Fruit fly (Drosophila melanogaster): ENCODE data around the gene RpL3.

The RpL3 gene

DNA sequence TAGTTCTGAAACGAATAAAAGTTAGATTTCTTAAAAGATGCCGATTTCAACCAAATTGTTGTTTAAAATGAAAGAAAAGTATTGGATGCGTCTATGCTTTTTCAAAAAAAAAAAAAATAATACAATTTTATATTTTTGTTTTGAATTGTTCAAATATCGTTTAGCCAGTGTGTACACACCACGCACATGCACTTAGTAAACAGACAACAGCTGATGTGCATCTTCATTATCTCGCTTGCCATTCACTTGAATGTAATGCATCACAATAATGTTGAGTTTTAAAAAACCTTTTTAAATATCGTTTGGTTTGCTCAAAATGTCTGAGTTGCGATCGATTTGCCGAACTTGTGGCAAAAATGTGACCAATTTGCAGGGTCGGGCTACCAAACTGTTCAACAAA is 14.3 kb downstream of the RpL3 start, which contains the start of gene CG31441 (continued):
- TF ChIP-seq CG4820 (GFP tag; optimal IDR thresholded peaks at IDR 0.05) (no peak), sna (GFP tag; IDR thresholded peaks at IDR 0.05; ENCODE audit: partially characterized antibody) (0 out of 2 replicates have a peak, but pooled peaks have one; percentile 50), CG11093 (GFP tag; IDR thresholded peaks at IDR 0.05) (no peak), twi (tag; optimal IDR thresholded peaks at IDR 0.05) (no peak), Myb (GFP tag; optimal IDR thresholded peaks at IDR 0.05) (peak; percentile 55), HmgZ (tag; optimal IDR thresholded peaks at IDR 0.05) (peak; percentile 38), CG12391 (tag; optimal IDR thresholded peaks at IDR 0.05) (no peak), CG6272 (GFP tag; IDR thresholded peaks at IDR 0.05) (no peak), Max (GFP tag; optimal IDR thresholded peaks at IDR 0.05) (no peak), CG7928 (GFP tag; optimal IDR thresholded peaks at IDR 0.05) (no peak), D19B (GFP tag; optimal IDR thresholded peaks at IDR 0.05) (no peak), sens (GFP tag) (peak; percentile 83), CG8478 (optimal IDR thresholded peaks at IDR 0.05) (no peak), Ets65A (GFP tag) (peak; percentile 56), Hand (GFP tag; optimal IDR thresholded peaks at IDR 0.05) (no peak), Oaz (GFP tag; IDR thresholded peaks at IDR 0.05) (no peak), chm (GFP tag; IDR thresholded peaks at IDR 0.05) (no peak), CG9932 (GFP tag; IDR thresholded peaks at IDR 0.05) (no peak), Vsx1 (GFP tag; optimal IDR thresholded peaks at IDR 0.05) (no peak), CG10654 (GFP tag; optimal IDR thresholded peaks at IDR 0.05) (no peak), YL-1 (GFP tag; optimal IDR thresholded peaks at IDR 0.05) (no peak), CG15073 (GFP tag; optimal IDR thresholded peaks at IDR 0.05) (no peak), CG9437 (GFP tag; optimal IDR thresholded peaks at IDR 0.05) (no peak), croc (GFP tag; conservative IDR thresholded peaks at IDR 0.05) (no peak), NfI (GFP tag; optimal IDR thresholded peaks at IDR 0.05) (no peak), BEAF-32 (GFP tag; optimal IDR thresholded peaks at IDR 0.05) (peak; percentile 65), aop (GFP tag; IDR thresholded peaks at IDR 0.05) (no peak), ewg (GFP tag; optimal IDR thresholded peaks at IDR 0.05) (no peak), Med (GFP tag) (peak; percentile 32), Dad (GFP tag; optimal IDR thresholded peaks at IDR 0.05) (no peak), CG34224 (GFP tag; IDR thresholded peaks at IDR 0.05; ENCODE audit: partially characterized antibody) (peak; percentile 75), CG30431 (GFP tag; optimal IDR thresholded peaks at IDR 0.05) (no peak), ems (GFP tag; optimal IDR thresholded peaks at IDR 0.05) (no peak), lab (GFP tag; optimal IDR thresholded peaks at IDR 0.05) (no peak), row (GFP tag; IDR thresholded peaks at IDR 0.05) (0 out of 3 replicates have a peak, but pooled peaks have one; percentile 12), oc (tag; optimal IDR thresholded peaks at IDR 0.05) (no peak), Dll (GFP tag; IDR thresholded peaks at IDR 0.05; ENCODE audit: partially characterized antibody) (peak; percentile 66; the same call in 2 of the 4 replicates), unc-4 (GFP tag; IDR thresholded peaks at IDR 0.05; ENCODE audit: partially characterized antibody) (peak; percentile 56; the same call in 1 of the 2 replicates), ro (GFP tag; IDR thresholded peaks at IDR 0.05) (no peak), CG17829 (tag; optimal IDR thresholded peaks at IDR 0.05) (no peak), CG2712 (tag; optimal IDR thresholded peaks at IDR 0.05) (peak; percentile 3), dmrt99B (tag; optimal IDR thresholded peaks at IDR 0.05) (no peak), CG1603 (tag; optimal IDR thresholded peaks at IDR 0.05) (peak; percentile 34), Fer2 (tag; optimal IDR thresholded peaks at IDR 0.05) (no peak), CG13287 (GFP tag; IDR thresholded peaks at IDR 0.05; ENCODE audit: partially characterized antibody) (peak; percentile 64; the same call in 1 of the 2 replicates), mld (GFP tag; IDR thresholded peaks at IDR 0.05; ENCODE audit: partially characterized antibody) (no peak), p53 (GFP tag; optimal IDR thresholded peaks at IDR 0.05) (no peak), h (optimal IDR thresholded peaks at IDR 0.05) (no peak), vnd (GFP tag; IDR thresholded peaks at IDR 0.05; ENCODE audit: partially characterized antibody) (no peak), Bdp1 (GFP tag; optimal IDR thresholded peaks at IDR 0.05) (no peak), CG17359 (tag; optimal IDR thresholded peaks at IDR 0.05) (peak; percentile 22)
